Worm (Caenorhabditis elegans) whole organism, midembryonic: ENCODE measurements around the gene K10G4.5.

ENCODE experiments used
- T22C8.4 ChIP-seq: fragments of 200-800 bp; sonication (Bioruptor generic); IDR thresholded peaks from 2 replicates; pipeline ENCODE4 v1.3.6; 2022; ENCODE audit warnings: missing genetic modification characterization, missing compliant biosample characterization
- cog-1 ChIP-seq: sonication (generic microtip); optimal IDR thresholded peaks from 2 replicates; lab custom pipeline; 2016; ENCODE audit warnings: missing genetic modification characterization, missing compliant biosample characterization
- flt-1 ChIP-seq: fragments of 200-800 bp; sonication (Bioruptor generic); IDR thresholded peaks from 2 replicates; pipeline ENCODE4 v1.3.6; 2022; ENCODE audit warnings: missing genetic modification characterization, missing compliant biosample characterization
- klf-2 ChIP-seq: fragments of 200-800 bp; sonication (Bioruptor generic); conservative IDR thresholded peaks from 2 replicates; pipeline ENCODE4 v1.3.6; 2022; ENCODE audit warnings: missing genetic modification reagents, missing genetic modification characterization, missing compliant biosample characterization
- med-1 ChIP-seq: sonication (generic microtip); optimal IDR thresholded peaks from 2 replicates; lab custom pipeline; 2017; ENCODE audit warnings: missing genetic modification characterization, mild to moderate bottlenecking, missing compliant biosample characterization, antibody characterized with exemption, missing genetic modification reagents; ENCODE audit not compliant: insufficient read depth
- ref-1 ChIP-seq: fragments of 200-800 bp; sonication (Bioruptor generic); conservative IDR thresholded peaks from 2 replicates; pipeline ENCODE4 v1.3.6; 2022; ENCODE audit warnings: missing genetic modification reagents, missing genetic modification characterization, missing compliant biosample characterization
- tab-1 ChIP-seq: fragments of 200-800 bp; sonication (Bioruptor generic); IDR thresholded peaks from 2 replicates; pipeline ENCODE4 v1.3.6; 2022; ENCODE audit warnings: missing genetic modification characterization, missing compliant biosample characterization
- ztf-23 ChIP-seq: fragments of 200-800 bp; sonication (Bioruptor generic); IDR thresholded peaks from 2 replicates; pipeline ENCODE4 v1.3.6; 2022; ENCODE audit warnings: missing genetic modification reagents, missing genetic modification characterization, missing compliant biosample characterization
- ztf-29 ChIP-seq: fragments of 200-800 bp; sonication (Bioruptor generic); IDR thresholded peaks from 2 replicates; pipeline ENCODE4 v1.3.6; 2022; ENCODE audit warnings: missing genetic modification reagents, missing genetic modification characterization, missing compliant biosample characterization

Gene K10G4.5

ce11 chrV:17301375-17301774 lies at the start of gene K10G4.5:
Gene K10G4.5, minus strand, starts transcription at chrV:17301475.
- TF ChIP-seq med-1 (no peak), T22C8.4 (GFP tag; lab: Robert Waterston, UW) (no peak), ztf-23 (GFP tag; lab: Robert Waterston, UW) (no peak), flt-1 (GFP tag; lab: Robert Waterston, UW) (no peak), cog-1 (no peak), ztf-29 (GFP tag; lab: Robert Waterston, UW) (no peak)

- TF ChIP-seq klf-2 = no peak
- no peak for TF ChIP-seq ref-1 (GFP tag; lab: Robert Waterston, UW)
- TF ChIP-seq flt-1 (GFP tag; lab: Robert Waterston, UW) = no peak
- TF ChIP-seq ztf-23 (GFP tag; lab: Robert Waterston, UW) = no peak
- no peak for TF ChIP-seq T22C8.4 (GFP tag; lab: Robert Waterston, UW)
- no peak for TF ChIP-seq cog-1
- TF ChIP-seq tab-1 (GFP tag; lab: Robert Waterston, UW) = no peak
- TF ChIP-seq ztf-29 (GFP tag; lab: Robert Waterston, UW) = no peak
- TF ChIP-seq med-1 = no peak
These were observed 48.8 kb upstream of the K10G4.5 start, which contains the start of gene lsy-27 for ce11 chrV:17350093-17350492. Gene lsy-27, minus strand, starts transcription at chrV:17350193.

DNA sequence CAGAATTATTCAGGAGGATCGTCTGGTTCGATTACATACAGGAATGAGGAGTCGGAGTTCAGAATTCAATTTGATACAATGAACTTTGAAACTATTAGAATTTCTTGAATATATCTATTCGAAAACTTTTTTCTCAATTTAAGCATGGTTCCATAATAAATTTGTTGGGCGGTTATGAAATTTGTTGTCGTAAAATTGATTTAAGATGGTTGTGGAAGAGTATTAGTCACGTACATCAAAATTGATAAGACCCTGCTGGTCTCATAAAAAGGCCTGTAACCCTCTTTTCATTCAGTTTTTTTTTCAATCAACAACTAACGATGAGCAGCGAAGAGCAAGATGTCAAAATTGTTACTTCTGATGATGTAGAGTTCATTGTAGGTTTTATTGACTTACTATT lies 46.3 kb upstream of the K10G4.5 start, which contains the start of gene skr-5:
skr-5 (plus strand) TSS at position 301 of the 400 bp plus-strand sequence.
- TF ChIP-seq ztf-29 (GFP tag; lab: Robert Waterston, UW) (no peak), ztf-23 (GFP tag; lab: Robert Waterston, UW) (no peak), cog-1 (no peak), klf-2 (no peak), flt-1 (GFP tag; lab: Robert Waterston, UW) (no peak), T22C8.4 (GFP tag; lab: Robert Waterston, UW) (no peak), med-1 (no peak), tab-1 (GFP tag; lab: Robert Waterston, UW) (no peak), ref-1 (GFP tag; lab: Robert Waterston, UW) (no peak)

- TF ChIP-seq ztf-23 (GFP tag; lab: Robert Waterston, UW) (no peak), T22C8.4 (GFP tag; lab: Robert Waterston, UW) (no peak), ztf-29 (GFP tag; lab: Robert Waterston, UW) (no peak), flt-1 (GFP tag; lab: Robert Waterston, UW) (no peak), cog-1 (no peak), klf-2 (no peak), med-1 (no peak), tab-1 (GFP tag; lab: Robert Waterston, UW) (no peak), ref-1 (GFP tag; lab: Robert Waterston, UW) (no peak)
These were observed 43.6 kb upstream of the K10G4.5 start, which contains the start of the genes fbxa-188 and fbxa-189 for ce11 chrV:17344876-17345275. Gene fbxa-188, minus strand, starts transcription at chrV:17344926. Gene fbxa-189, plus strand, starts transcription at chrV:17345214.

DNA sequence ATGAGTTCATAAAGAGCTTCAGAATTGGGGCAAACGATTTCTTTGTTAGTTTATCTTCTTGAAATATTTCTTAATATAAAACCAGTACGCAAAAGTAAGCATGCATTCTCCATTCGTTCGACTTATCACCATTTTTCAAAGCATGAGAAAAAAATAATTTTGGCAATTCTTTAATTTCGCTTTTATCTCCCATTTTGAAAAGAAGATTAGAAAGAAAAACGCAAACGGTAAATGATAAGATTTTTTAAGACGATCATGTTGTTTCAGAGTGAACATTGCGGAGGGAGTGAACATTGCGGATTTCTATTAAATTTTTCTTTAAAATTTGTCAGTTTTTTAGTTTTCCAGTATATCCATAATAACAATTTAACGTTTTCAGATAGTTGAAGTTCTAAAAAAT lies 38.1 kb upstream of the K10G4.5 start:
- TF ChIP-seq tab-1 (GFP tag; lab: Robert Waterston, UW) (no peak), T22C8.4 (GFP tag; lab: Robert Waterston, UW) (no peak), med-1 (no peak)

DNA sequence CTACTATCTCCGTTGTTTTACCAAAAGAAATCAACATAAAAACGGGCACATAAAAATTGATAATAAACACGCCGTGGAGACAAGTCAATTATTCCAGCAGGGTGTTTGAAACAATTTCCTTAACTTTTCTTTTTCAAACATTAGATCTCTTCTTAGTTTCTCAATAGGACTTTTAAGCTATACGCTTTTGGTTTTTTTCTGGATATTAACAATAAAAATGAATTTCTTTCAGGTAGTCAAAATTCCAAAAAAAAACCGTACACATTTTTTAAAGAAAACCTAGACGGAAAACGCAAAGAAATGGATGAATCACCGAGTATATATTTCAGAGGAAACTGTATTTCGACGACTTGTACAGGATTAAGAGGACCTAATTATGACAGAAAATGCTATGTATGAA lies 30.1 kb upstream of the K10G4.5 start, which contains the start of gene fbxa-185:
fbxa-185 (plus strand) TSS at position 301 of the 400 bp plus-strand sequence.
- no peak for TF ChIP-seq med-1
- TF ChIP-seq cog-1 = no peak
- TF ChIP-seq klf-2 = no peak
- no peak for TF ChIP-seq tab-1 (GFP tag; lab: Robert Waterston, UW)
- no peak for TF ChIP-seq ztf-29 (GFP tag; lab: Robert Waterston, UW)
- no peak for TF ChIP-seq ztf-23 (GFP tag; lab: Robert Waterston, UW)
- no peak for TF ChIP-seq T22C8.4 (GFP tag; lab: Robert Waterston, UW)
- no peak for TF ChIP-seq ref-1 (GFP tag; lab: Robert Waterston, UW)
- no peak for TF ChIP-seq flt-1 (GFP tag; lab: Robert Waterston, UW)

ce11 chrV:17328497-17328896 lies 27.2 kb upstream of the K10G4.5 start, which contains the start of gene srg-44:
Gene srg-44, plus strand, starts transcription at chrV:17328797.
- no peak for TF ChIP-seq flt-1 (GFP tag; lab: Robert Waterston, UW)
- TF ChIP-seq ztf-23 (GFP tag; lab: Robert Waterston, UW) = no peak
- TF ChIP-seq T22C8.4 (GFP tag; lab: Robert Waterston, UW) = no peak
- no peak for TF ChIP-seq ref-1 (GFP tag; lab: Robert Waterston, UW)
- TF ChIP-seq klf-2 = no peak
- no peak for TF ChIP-seq cog-1
- TF ChIP-seq ztf-29 (GFP tag; lab: Robert Waterston, UW) = no peak
- no peak for TF ChIP-seq med-1
- no peak for TF ChIP-seq tab-1 (GFP tag; lab: Robert Waterston, UW)

DNA sequence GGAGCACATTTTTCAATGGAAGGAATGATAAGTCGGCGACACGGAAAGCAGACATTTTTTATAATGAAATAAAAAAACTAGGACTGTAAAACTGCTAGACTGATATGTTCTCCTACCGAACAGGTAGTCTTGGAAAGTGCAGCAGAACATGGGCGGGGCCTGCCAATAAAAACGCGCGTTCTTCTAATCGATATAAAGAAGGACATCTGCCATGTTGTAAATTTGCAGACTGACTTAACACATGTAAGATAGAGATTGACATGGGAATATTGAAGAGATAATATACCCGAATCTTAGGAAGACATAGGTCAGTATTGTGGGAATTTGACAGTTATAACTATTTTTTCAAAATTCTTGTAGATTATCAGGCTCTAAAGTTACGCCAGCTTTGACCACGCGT lies 26.6 kb upstream of the K10G4.5 start, which contains the start of gene sdz-16:
sdz-16 (minus strand) TSS at position 101 of the 400 bp plus-strand sequence.
- no peak for TF ChIP-seq ref-1 (GFP tag; lab: Robert Waterston, UW)
- TF ChIP-seq tab-1 (GFP tag; lab: Robert Waterston, UW) = no peak
- TF ChIP-seq klf-2 = no peak
- no peak for TF ChIP-seq flt-1 (GFP tag; lab: Robert Waterston, UW)
- no peak for TF ChIP-seq ztf-23 (GFP tag; lab: Robert Waterston, UW)
- no peak for TF ChIP-seq cog-1
- TF ChIP-seq med-1 = no peak
- no peak for TF ChIP-seq ztf-29 (GFP tag; lab: Robert Waterston, UW)
- no peak for TF ChIP-seq T22C8.4 (GFP tag; lab: Robert Waterston, UW)

ce11 chrV:17323876-17324275 lies 22.6 kb upstream of the K10G4.5 start:
- no peak for TF ChIP-seq cog-1
- no peak for TF ChIP-seq med-1
- TF ChIP-seq klf-2 = no peak
- TF ChIP-seq ref-1 (GFP tag; lab: Robert Waterston, UW) = no peak
- no peak for TF ChIP-seq T22C8.4 (GFP tag; lab: Robert Waterston, UW)
- no peak for TF ChIP-seq flt-1 (GFP tag; lab: Robert Waterston, UW)
- TF ChIP-seq ztf-29 (GFP tag; lab: Robert Waterston, UW) = no peak
- no peak for TF ChIP-seq tab-1 (GFP tag; lab: Robert Waterston, UW)
- TF ChIP-seq ztf-23 (GFP tag; lab: Robert Waterston, UW) = no peak

- TF ChIP-seq klf-2 (no peak), T22C8.4 (GFP tag; lab: Robert Waterston, UW) (no peak), ztf-29 (GFP tag; lab: Robert Waterston, UW) (no peak), flt-1 (GFP tag; lab: Robert Waterston, UW) (no peak), cog-1 (no peak), ref-1 (GFP tag; lab: Robert Waterston, UW) (no peak), ztf-23 (GFP tag; lab: Robert Waterston, UW) (no peak), med-1 (no peak), tab-1 (GFP tag; lab: Robert Waterston, UW) (no peak)
These were observed 21.2 kb upstream of the K10G4.5 start, which contains the start of gene F31E9.3 for ce11 chrV:17322397-17322909. Gene F31E9.3, plus strand, starts transcription at chrV:17322590.
